Fruit fly (Drosophila melanogaster): ENCODE measurements around the gene Ilp6.
A peak's percentile ranks its signal among the peaks of the same experiment; 100 is the strongest.

DNA sequence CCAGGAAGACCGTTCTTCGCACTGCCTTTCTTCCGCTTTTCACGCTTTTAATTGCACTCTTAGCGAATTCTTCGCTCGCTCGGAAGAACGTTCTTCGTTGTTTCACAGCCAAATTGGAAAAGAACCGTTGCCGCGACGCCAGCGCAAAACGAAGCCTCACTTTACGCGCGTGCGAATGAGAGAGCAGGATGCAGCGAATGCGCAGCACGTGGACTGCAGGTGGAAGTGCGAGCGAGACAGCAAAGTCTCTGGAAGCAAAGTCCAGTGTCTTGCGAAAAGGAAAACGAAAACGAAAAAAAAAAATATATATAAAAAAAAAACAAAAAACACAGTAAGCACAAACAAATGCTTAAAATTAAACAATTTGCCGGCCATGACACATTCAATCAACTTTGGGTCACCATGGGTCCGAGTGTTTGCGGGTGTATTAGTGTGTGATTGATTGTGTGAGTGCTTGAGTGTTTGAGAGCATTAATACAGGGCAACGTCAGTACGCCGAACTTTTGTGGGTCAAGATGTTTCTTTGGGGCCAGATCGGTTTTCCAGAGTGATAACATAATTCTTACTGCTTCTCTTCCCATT, at the start of gene Ilp6:
- no peak for TF ChIP-seq CG7045 (GFP tag; optimal IDR thresholded peaks at IDR 0.05)
- no peak for TF ChIP-seq Crg-1 (GFP tag; optimal IDR thresholded peaks at IDR 0.05)
- TF ChIP-seq CG5204 (GFP tag; optimal IDR thresholded peaks at IDR 0.05): no peak
- TF ChIP-seq tj (GFP tag; optimal IDR thresholded peaks at IDR 0.05): peak; percentile 78
- no peak for TF ChIP-seq pad (GFP tag; optimal IDR thresholded peaks at IDR 0.05)
- TF ChIP-seq toe (GFP tag; optimal IDR thresholded peaks at IDR 0.05): no peak
- no peak for TF ChIP-seq Clk (GFP tag; optimal IDR thresholded peaks at IDR 0.05)
- no peak for TF ChIP-seq CG12768 (GFP tag; optimal IDR thresholded peaks at IDR 0.05)
- peak; percentile 49 for TF ChIP-seq kay (GFP tag; ENCODE audit: borderline replicate concordance)
- TF ChIP-seq CG33017 (tag; optimal IDR thresholded peaks at IDR 0.05): no peak
- no peak for TF ChIP-seq CG1620 (GFP tag; optimal IDR thresholded peaks at IDR 0.05)
- peak; percentile 27 for TF ChIP-seq ovo (GFP tag; optimal IDR thresholded peaks at IDR 0.05)
- no peak for TF ChIP-seq cic (GFP tag; optimal IDR thresholded peaks at IDR 0.05)
